Worm (Caenorhabditis elegans): ENCODE measurements around the gene srr-7.

srr-7 gene

ce11 chrV:15147776-15148175 is 19.7 kb downstream of the srr-7 start, which contains the start of gene T09F5.20:
Gene T09F5.20 (minus strand): TSS chrV:15147876.
- TF ChIP-seq lin-32 (GFP tag; optimal IDR thresholded peaks at IDR 0.05) (no peak), bed-3 (GFP tag; optimal IDR thresholded peaks at IDR 0.05) (no peak), flh-1 (GFP tag; optimal IDR thresholded peaks at IDR 0.05) (no peak), nhr-76 (tag; optimal IDR thresholded peaks at IDR 0.05) (no peak), ztf-11 (tag; optimal IDR thresholded peaks at IDR 0.05) (no peak), ceh-39 (tag; optimal IDR thresholded peaks at IDR 0.05) (no peak), hlh-1 (tag; optimal IDR thresholded peaks at IDR 0.05) (no peak), nhr-2 (tag; optimal IDR thresholded peaks at IDR 0.05) (no peak), unc-62 (GFP tag; optimal IDR thresholded peaks at IDR 0.05) (no peak), elt-1 (tag; optimal IDR thresholded peaks at IDR 0.05; ENCODE audit: borderline replicate concordance, insufficient read depth) (no peak), snpc-4 (tag; optimal IDR thresholded peaks at IDR 0.05) (no peak), nhr-12 (tag; optimal IDR thresholded peaks at IDR 0.05) (no peak), mls-2 (tag; optimal IDR thresholded peaks at IDR 0.05) (no peak), nhr-237 (tag; optimal IDR thresholded peaks at IDR 0.05) (no peak)

ce11 chrV:15148800-15149199 is 20.7 kb downstream of the srr-7 start, which contains the start of gene T09F5.1:
Gene T09F5.1 (plus strand): TSS chrV:15149100.
- TF ChIP-seq elt-1 (tag; optimal IDR thresholded peaks at IDR 0.05; ENCODE audit: borderline replicate concordance, insufficient read depth) (peak; percentile 60), ceh-43 (GFP tag; optimal IDR thresholded peaks at IDR 0.05) (no peak), lin-13 (tag; optimal IDR thresholded peaks at IDR 0.05) (no peak)

ce11 chrV:15150176-15150575 is 22.1 kb downstream of the srr-7 start:
- TF ChIP-seq elt-3 (tag; optimal IDR thresholded peaks at IDR 0.05) (no peak), ztf-11 (tag; optimal IDR thresholded peaks at IDR 0.05) (no peak), lin-32 (GFP tag; optimal IDR thresholded peaks at IDR 0.05) (no peak), pha-4 (tag; optimal IDR thresholded peaks at IDR 0.05) (no peak), tbx-8 (GFP tag; optimal IDR thresholded peaks at IDR 0.05) (no peak)

- TF ChIP-seq mab-5 (tag; optimal IDR thresholded peaks at IDR 0.05) (no peak), nhr-12 (tag; optimal IDR thresholded peaks at IDR 0.05) (no peak), nhr-76 (tag; optimal IDR thresholded peaks at IDR 0.05) (no peak), blmp-1 (tag; optimal IDR thresholded peaks at IDR 0.05) (no peak), cnd-1 (tag; optimal IDR thresholded peaks at IDR 0.05) (no peak), nhr-237 (tag; optimal IDR thresholded peaks at IDR 0.05) (no peak), lin-32 (GFP tag; optimal IDR thresholded peaks at IDR 0.05) (no peak), ces-1 (GFP tag; optimal IDR thresholded peaks at IDR 0.05) (no peak), elt-1 (tag; optimal IDR thresholded peaks at IDR 0.05; ENCODE audit: borderline replicate concordance, insufficient read depth) (no peak), mep-1 (tag; optimal IDR thresholded peaks at IDR 0.05) (no peak), lsy-2 (tag; optimal IDR thresholded peaks at IDR 0.05) (no peak), pha-4 (tag; optimal IDR thresholded peaks at IDR 0.05) (no peak), unc-39 (tag; optimal IDR thresholded peaks at IDR 0.05) (no peak), nhr-28 (tag; optimal IDR thresholded peaks at IDR 0.05) (no peak), flh-1 (GFP tag; optimal IDR thresholded peaks at IDR 0.05) (no peak), ceh-39 (tag; optimal IDR thresholded peaks at IDR 0.05) (no peak), unc-62 (GFP tag; optimal IDR thresholded peaks at IDR 0.05) (no peak)
Measured at ce11 chrV:15150661-15151060, 22.6 kb downstream of the srr-7 start, which contains the start of gene T09F5.2. Gene T09F5.2 (plus strand): TSS chrV:15150961.

ce11 chrV:15152010-15152409 is 24.0 kb downstream of the srr-7 start:
- no peak for TF ChIP-seq ceh-43 (GFP tag; optimal IDR thresholded peaks at IDR 0.05)
- no peak for TF ChIP-seq mab-5 (tag; optimal IDR thresholded peaks at IDR 0.05)
- no peak for TF ChIP-seq flh-1 (GFP tag; optimal IDR thresholded peaks at IDR 0.05)
- no peak for TF ChIP-seq elt-1 (tag; optimal IDR thresholded peaks at IDR 0.05; ENCODE audit: borderline replicate concordance, insufficient read depth)
- no peak for TF ChIP-seq unc-39 (tag; optimal IDR thresholded peaks at IDR 0.05)
- TF ChIP-seq elt-3 (tag; optimal IDR thresholded peaks at IDR 0.05): no peak
- TF ChIP-seq sptf-1 (tag; optimal IDR thresholded peaks at IDR 0.05): no peak
- no peak for TF ChIP-seq tbx-8 (GFP tag; optimal IDR thresholded peaks at IDR 0.05)
- TF ChIP-seq hlh-1 (tag; optimal IDR thresholded peaks at IDR 0.05): no peak
- no peak for TF ChIP-seq nhr-28 (tag; optimal IDR thresholded peaks at IDR 0.05)
- TF ChIP-seq zip-8 (tag; optimal IDR thresholded peaks at IDR 0.05): no peak

ce11 chrV:15153277-15153676 is 25.2 kb downstream of the srr-7 start, which contains the start of gene srh-55:
Gene srh-55 (plus strand): TSS chrV:15153577.
- TF ChIP-seq ztf-11 (tag; optimal IDR thresholded peaks at IDR 0.05) (no peak), nhr-12 (tag; optimal IDR thresholded peaks at IDR 0.05) (no peak), ceh-43 (GFP tag; optimal IDR thresholded peaks at IDR 0.05) (no peak), lsy-2 (tag; optimal IDR thresholded peaks at IDR 0.05) (no peak), snpc-4 (tag; optimal IDR thresholded peaks at IDR 0.05) (no peak), mab-5 (tag; optimal IDR thresholded peaks at IDR 0.05) (no peak), mep-1 (tag; optimal IDR thresholded peaks at IDR 0.05) (no peak), nhr-2 (tag; optimal IDR thresholded peaks at IDR 0.05) (no peak), ceh-39 (tag; optimal IDR thresholded peaks at IDR 0.05) (no peak), elt-3 (tag; optimal IDR thresholded peaks at IDR 0.05) (no peak), ham-2 (GFP tag; optimal IDR thresholded peaks at IDR 0.05) (no peak), nhr-28 (tag; optimal IDR thresholded peaks at IDR 0.05) (no peak), unc-39 (tag; optimal IDR thresholded peaks at IDR 0.05) (no peak), tbx-8 (GFP tag; optimal IDR thresholded peaks at IDR 0.05) (no peak), zip-8 (tag; optimal IDR thresholded peaks at IDR 0.05) (no peak), unc-120 (tag; optimal IDR thresholded peaks at IDR 0.05; ENCODE audit: poor library complexity, severe bottlenecking) (no peak), sptf-1 (tag; optimal IDR thresholded peaks at IDR 0.05) (no peak), flh-1 (GFP tag; optimal IDR thresholded peaks at IDR 0.05) (no peak)
